Fruit fly (Drosophila melanogaster) whole organism, embryonic: ENCODE results near the gene Elp4.

Source experiments
- B-H2 ChIP-seq: fragments of 200-800 bp; sonication (Bioruptor generic); optimal IDR thresholded peaks from 2 replicates; lab custom pipeline; 2018; ENCODE audit warnings: missing biosample characterization, mild to moderate bottlenecking, missing genetic modification characterization
- CG10366 ChIP-seq: fragments of 200-800 bp; sonication (Bioruptor generic); IDR thresholded peaks from 2 replicates; pipeline ENCODE4 v1.3.6; 2022; ENCODE audit warnings: missing biosample characterization, missing genetic modification characterization
- CG14441 ChIP-seq: fragments of 200-800 bp; sonication (Bioruptor generic); IDR thresholded peaks from 2 replicates; pipeline ENCODE4 v1.3.6; 2022; ENCODE audit warnings: missing biosample characterization, missing genetic modification characterization
- CG14667 ChIP-seq: fragments of 200-800 bp; sonication (Bioruptor generic); IDR thresholded peaks from 2 replicates; pipeline ENCODE4 v1.3.6; 2022; ENCODE audit warnings: missing biosample characterization, missing genetic modification characterization
- CG15073 ChIP-seq: fragments of 200-800 bp; sonication (Bioruptor generic); optimal IDR thresholded peaks from 2 replicates; lab custom pipeline; 2016; ENCODE audit warnings: missing biosample characterization, missing genetic modification characterization
- CG1529 ChIP-seq: fragments of 200-800 bp; sonication (Bioruptor generic); optimal IDR thresholded peaks from 3 replicates; lab custom pipeline; 2018; ENCODE audit warnings: missing biosample characterization, missing genetic modification characterization
- CG15601 ChIP-seq: fragments of 200-800 bp; sonication (Bioruptor generic); optimal IDR thresholded peaks from 3 replicates; lab custom pipeline; 2019; ENCODE audit warnings: missing biosample characterization, mild to moderate bottlenecking, missing genetic modification characterization, moderate library complexity
- CG16815 ChIP-seq: fragments of 200-800 bp; sonication (Bioruptor generic); optimal IDR thresholded peaks from 3 replicates; lab custom pipeline; 2017; ENCODE audit warnings: missing biosample characterization, mild to moderate bottlenecking, missing genetic modification characterization
- CG17186 ChIP-seq: fragments of 200-800 bp; sonication (Bioruptor generic); optimal IDR thresholded peaks from 3 replicates; lab custom pipeline; 2017; ENCODE audit warnings: missing biosample characterization, missing genetic modification reagents, missing genetic modification characterization
- CG18599 ChIP-seq: fragments of 200-800 bp; sonication (Bioruptor generic); optimal IDR thresholded peaks from 3 replicates; lab custom pipeline; 2017; ENCODE audit warnings: missing biosample characterization, missing genetic modification characterization, mild to moderate bottlenecking, moderate library complexity, missing genetic modification reagents
- CG18619 ChIP-seq: fragments of 200-800 bp; sonication (Bioruptor generic); optimal IDR thresholded peaks from 3 replicates; lab custom pipeline; 2017; ENCODE audit warnings: missing biosample characterization, mild to moderate bottlenecking, missing genetic modification characterization
- CG18764 ChIP-seq: fragments of 200-800 bp; sonication (Bioruptor generic); optimal IDR thresholded peaks from 3 replicates; lab custom pipeline; 2016; ENCODE audit warnings: missing biosample characterization, missing genetic modification characterization
- CG2202 ChIP-seq: fragments of 200-800 bp; sonication (Bioruptor generic); optimal IDR thresholded peaks from 2 replicates; lab custom pipeline; 2018; ENCODE audit warnings: missing biosample characterization, mild to moderate bottlenecking, missing genetic modification characterization
- CG3163 ChIP-seq: fragments of 200-800 bp; sonication (Bioruptor generic); optimal IDR thresholded peaks from 3 replicates; lab custom pipeline; 2016; ENCODE audit warnings: missing biosample characterization, missing genetic modification characterization
- CG5180 ChIP-seq: fragments of 200-800 bp; sonication (Bioruptor generic); optimal IDR thresholded peaks from 3 replicates; lab custom pipeline; 2017; ENCODE audit warnings: missing biosample characterization, missing genetic modification characterization, mild to moderate bottlenecking, moderate library complexity, missing genetic modification reagents
- CG6254 ChIP-seq: fragments of 200-800 bp; sonication (Bioruptor generic); optimal IDR thresholded peaks from 3 replicates; lab custom pipeline; 2017; ENCODE audit warnings: mild to moderate bottlenecking, missing biosample characterization, missing genetic modification reagents, missing genetic modification characterization
- CG6854 ChIP-seq: fragments of 200-800 bp; sonication (Bioruptor generic); optimal IDR thresholded peaks from 3 replicates; lab custom pipeline; 2017; ENCODE audit warnings: missing biosample characterization, mild to moderate bottlenecking, missing genetic modification characterization
- CG8388 ChIP-seq: fragments of 200-800 bp; sonication (Bioruptor generic); optimal IDR thresholded peaks from 2 replicates; lab custom pipeline; 2019; ENCODE audit warnings: missing biosample characterization, mild to moderate bottlenecking, missing genetic modification characterization, moderate library complexity
- Camta ChIP-seq: fragments of 200-800 bp; sonication (Bioruptor generic); optimal IDR thresholded peaks from 2 replicates; lab custom pipeline; 2016; ENCODE audit warnings: missing biosample characterization, missing genetic modification characterization
- Chrac-16 ChIP-seq: fragments of 200-800 bp; sonication (Bioruptor generic); optimal IDR thresholded peaks from 3 replicates; lab custom pipeline; 2016; ENCODE audit warnings: missing biosample characterization, missing genetic modification characterization
- Dad ChIP-seq: fragments of 200-800 bp; sonication (Bioruptor generic); optimal IDR thresholded peaks from 3 replicates; lab custom pipeline; 2016; ENCODE audit warnings: missing biosample characterization, missing genetic modification characterization
- Dip2 ChIP-seq: fragments of 200-800 bp; sonication (Bioruptor generic); IDR thresholded peaks from 2 replicates; pipeline ENCODE4 v1.3.6; 2022; ENCODE audit warnings: missing biosample characterization, missing genetic modification characterization
- Dip3 ChIP-seq: fragments of 200-800 bp; sonication (Bioruptor generic); optimal IDR thresholded peaks from 3 replicates; lab custom pipeline; 2016; ENCODE audit warnings: missing biosample characterization, missing genetic modification characterization
- Fer1 ChIP-seq: fragments of 200-800 bp; sonication (Bioruptor generic); optimal IDR thresholded peaks from 2 replicates; lab custom pipeline; 2017; ENCODE audit warnings: missing biosample characterization, mild to moderate bottlenecking, missing genetic modification characterization
- Meics ChIP-seq: fragments of 200-800 bp; sonication (Bioruptor generic); optimal IDR thresholded peaks from 2 replicates; lab custom pipeline; 2017; ENCODE audit warnings: missing biosample characterization, mild to moderate bottlenecking, missing genetic modification characterization
- Myb ChIP-seq: fragments of 200-800 bp; sonication (Bioruptor generic); optimal IDR thresholded peaks from 2 replicates; lab custom pipeline; 2016; ENCODE audit warnings: missing biosample characterization, missing genetic modification characterization
- NC2α ChIP-seq: fragments of 200-800 bp; sonication (Bioruptor generic); optimal IDR thresholded peaks from 2 replicates; lab custom pipeline; 2016; ENCODE audit warnings: missing biosample characterization, missing genetic modification characterization
- Rfx ChIP-seq: fragments of 200-800 bp; sonication (Bioruptor generic); IDR thresholded peaks from 2 replicates; pipeline ENCODE4 v1.3.6; 2022; ENCODE audit warnings: missing biosample characterization, missing genetic modification characterization
- Six4 ChIP-seq: fragments of 200-800 bp; sonication (Bioruptor generic); optimal IDR thresholded peaks from 2 replicates; lab custom pipeline; 2016; ENCODE audit warnings: missing biosample characterization, missing genetic modification characterization
- Sox102F ChIP-seq: fragments of 200-800 bp; sonication (Bioruptor generic); optimal IDR thresholded peaks from 2 replicates; lab custom pipeline; 2018; ENCODE audit warnings: missing biosample characterization, mild to moderate bottlenecking, missing genetic modification characterization, moderate library complexity
- Ssrp ChIP-seq: fragments of 200-800 bp; sonication (Bioruptor generic); optimal IDR thresholded peaks from 2 replicates; lab custom pipeline; 2018; ENCODE audit warnings: missing biosample characterization, mild to moderate bottlenecking, missing genetic modification characterization, moderate library complexity
- TFAM ChIP-seq: fragments of 200-800 bp; sonication (Bioruptor generic); optimal IDR thresholded peaks from 2 replicates; lab custom pipeline; 2017; ENCODE audit warnings: missing biosample characterization, missing genetic modification characterization, inconsistent platforms
- bab2 ChIP-seq: fragments of 200-800 bp; sonication (Bioruptor generic); optimal IDR thresholded peaks from 2 replicates; lab custom pipeline; 2016; ENCODE audit warnings: missing biosample characterization, missing genetic modification characterization
- bowl ChIP-seq: fragments of 200-800 bp; sonication (Bioruptor generic); IDR thresholded peaks from 2 replicates; pipeline ENCODE4 v1.3.6; 2022; ENCODE audit warnings: missing biosample characterization, missing genetic modification characterization
- cad ChIP-seq: fragments of >200 bp; optimal IDR thresholded peaks from 2 replicates; lab custom pipeline; 2017; ENCODE audit warnings: missing biosample characterization, missing genetic modification characterization
- crol ChIP-seq: fragments of 200-800 bp; sonication (Bioruptor generic); IDR thresholded peaks from 2 replicates; pipeline ENCODE4 v1.3.6; 2022; ENCODE audit warnings: missing biosample characterization, missing genetic modification characterization
- en ChIP-seq: fragments of 200-800 bp; sonication (Bioruptor generic); optimal IDR thresholded peaks from 2 replicates; lab custom pipeline; 2016; ENCODE audit warnings: missing biosample characterization, missing genetic modification characterization
- fd102C ChIP-seq: fragments of 200-800 bp; sonication (Bioruptor generic); optimal IDR thresholded peaks from 2 replicates; lab custom pipeline; 2018; ENCODE audit warnings: missing biosample characterization, mild to moderate bottlenecking, missing genetic modification characterization, moderate library complexity
- fd96Cb ChIP-seq: fragments of 200-800 bp; sonication (Bioruptor generic); optimal IDR thresholded peaks from 2 replicates; lab custom pipeline; 2018; ENCODE audit warnings: missing biosample characterization, mild to moderate bottlenecking, missing genetic modification characterization, moderate library complexity
- gce ChIP-seq: fragments of 200-800 bp; sonication (Bioruptor generic); IDR thresholded peaks from 3 replicates; pipeline ENCODE4 v1.3.6; 2022; ENCODE audit warnings: missing biosample characterization, missing genetic modification characterization
- gcm2 ChIP-seq: fragments of 200-800 bp; sonication (Bioruptor generic); optimal IDR thresholded peaks from 2 replicates; lab custom pipeline; 2016; ENCODE audit warnings: missing biosample characterization, missing genetic modification characterization
- ham ChIP-seq: fragments of 200-800 bp; sonication (Bioruptor generic); IDR thresholded peaks from 2 replicates; pipeline ENCODE4 v1.3.6; 2022; ENCODE audit warnings: missing biosample characterization, missing genetic modification characterization
- jigr1 ChIP-seq: fragments of 200-800 bp; sonication (Bioruptor generic); IDR thresholded peaks from 3 replicates; pipeline ENCODE4 v1.3.6; 2022; ENCODE audit warnings: missing biosample characterization, missing genetic modification characterization
- kay ChIP-seq: fragments of 200-800 bp; sonication (Bioruptor generic); optimal IDR thresholded peaks from 2 replicates; lab custom pipeline; 2016; ENCODE audit warnings: missing biosample characterization, missing genetic modification characterization
- kni ChIP-seq: fragments of 200-800 bp; sonication (Bioruptor generic); optimal IDR thresholded peaks from 3 replicates; lab custom pipeline; 2017; ENCODE audit warnings: mild to moderate bottlenecking, missing biosample characterization, missing genetic modification reagents, missing genetic modification characterization
- nerfin-1 ChIP-seq: fragments of 200-800 bp; sonication (Bioruptor generic); optimal IDR thresholded peaks from 3 replicates; lab custom pipeline; 2019; ENCODE audit warnings: missing biosample characterization, mild to moderate bottlenecking, missing genetic modification characterization, moderate library complexity
- nmo ChIP-seq: fragments of 200-800 bp; sonication (Bioruptor generic); optimal IDR thresholded peaks from 2 replicates; lab custom pipeline; 2018; ENCODE audit warnings: missing biosample characterization, mild to moderate bottlenecking, missing genetic modification characterization, moderate library complexity
- p53 ChIP-seq: fragments of 200-800 bp; sonication (Bioruptor generic); optimal IDR thresholded peaks from 2 replicates; lab custom pipeline; 2016; ENCODE audit warnings: missing biosample characterization, missing genetic modification characterization
- rib ChIP-seq: fragments of 200-800 bp; sonication (Bioruptor generic); IDR thresholded peaks from 2 replicates; pipeline ENCODE4 v1.3.6; 2022; ENCODE audit warnings: missing biosample characterization, missing genetic modification characterization
- run ChIP-seq: fragments of 200-800 bp; sonication (Bioruptor generic); optimal IDR thresholded peaks from 3 replicates; lab custom pipeline; 2018; ENCODE audit warnings: missing biosample characterization, mild to moderate bottlenecking, missing genetic modification characterization
- sens ChIP-seq: fragments of 200-800 bp; sonication (Bioruptor generic); peaks from one replicate; lab custom pipeline; 2016; ENCODE audit warnings: missing biosample characterization, missing genetic modification characterization
- sna ChIP-seq: fragments of 200-800 bp; sonication (Bioruptor generic); IDR thresholded peaks from 2 replicates; pipeline ENCODE4 v1.3.6; 2022; ENCODE audit warnings: missing biosample characterization, missing genetic modification characterization; ENCODE audit not compliant: partially characterized antibody
- usp ChIP-seq: fragments of >200 bp; optimal IDR thresholded peaks from 2 replicates; lab custom pipeline; 2017; ENCODE audit warnings: missing biosample characterization, missing genetic modification characterization

Gene Elp4

DNA sequence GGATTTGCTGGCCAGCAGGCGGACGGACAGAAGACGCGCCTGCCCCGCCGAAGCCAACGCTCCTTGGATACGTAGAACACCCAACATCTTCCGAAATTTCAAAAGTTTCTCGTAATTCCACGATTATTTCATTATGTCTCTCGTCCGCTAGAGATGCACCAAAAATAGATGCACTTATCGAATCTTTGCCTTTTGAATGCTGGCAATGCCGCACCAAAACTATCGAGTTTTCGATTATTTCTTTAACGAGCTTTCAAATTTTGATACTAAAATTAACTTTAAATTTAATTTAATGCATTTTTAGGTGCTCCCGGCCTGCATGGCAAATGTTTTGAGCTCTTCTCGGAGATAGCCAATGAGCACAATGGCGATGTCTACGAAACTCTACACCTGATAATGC lies 8.1 kb downstream of the Elp4 start, which contains the start of gene Coq6 (continued):
- no peak for TF ChIP-seq CG6854 (GFP tag; lab: Kevin White, UChicago)
- no peak for TF ChIP-seq CG8388 (GFP tag; lab: Kevin White, UChicago)
- no peak for TF ChIP-seq CG6254
- TF ChIP-seq Myb (GFP tag; lab: Kevin White, UChicago) = peak; percentile 85
- no peak for TF ChIP-seq crol
- no peak for TF ChIP-seq p53 (GFP tag; lab: Kevin White, UChicago)
- TF ChIP-seq CG14441 (GFP tag; lab: Robert Waterston, UW) = no peak
- TF ChIP-seq Dip2 (GFP tag; lab: Robert Waterston, UW) = no peak
- no peak for TF ChIP-seq fd102C (GFP tag; lab: Kevin White, UChicago)
- no peak for TF ChIP-seq CG17186 (GFP tag; lab: Kevin White, UChicago)
- no peak for TF ChIP-seq kay (GFP tag; lab: Kevin White, UChicago)
- TF ChIP-seq nmo (GFP tag; lab: Kevin White, UChicago) = peak; percentile 14
- no peak for TF ChIP-seq CG18764
- no peak for TF ChIP-seq rib
- no peak for TF ChIP-seq CG10366 (GFP tag; lab: Robert Waterston, UW)
- TF ChIP-seq Six4 (GFP tag; lab: Kevin White, UChicago) = no peak
- no peak for TF ChIP-seq CG15601 (tag; lab: Kevin White, UChicago)
- no peak for TF ChIP-seq Fer1 (GFP tag; lab: Kevin White, UChicago)
- TF ChIP-seq Dip3 (GFP tag; lab: Kevin White, UChicago) = no peak
- TF ChIP-seq gce (GFP tag; lab: Robert Waterston, UW) = no peak
- no peak for TF ChIP-seq jigr1
- TF ChIP-seq Meics = no peak
- no peak for TF ChIP-seq CG18599 (GFP tag; lab: Kevin White, UChicago)
- no peak for TF ChIP-seq TFAM (GFP tag; lab: Kevin White, UChicago)
- no peak for TF ChIP-seq CG14667 (GFP tag; lab: Robert Waterston, UW)
- TF ChIP-seq ham = no peak
- TF ChIP-seq sna = peak; percentile 63
- TF ChIP-seq Rfx (GFP tag; lab: Robert Waterston, UW) = peak; percentile 22; the same call in 1 of the 2 replicates
- TF ChIP-seq usp (GFP tag; lab: Kevin White, UChicago) = no peak
- TF ChIP-seq cad = no peak
- no peak for TF ChIP-seq CG3163
- no peak for TF ChIP-seq Ssrp (tag; lab: Kevin White, UChicago)
- no peak for TF ChIP-seq Sox102F (GFP tag; lab: Kevin White, UChicago)
- TF ChIP-seq sens = peak; percentile 76
- peak; percentile 79 for TF ChIP-seq nerfin-1 (tag; lab: Kevin White, UChicago)
- no peak for TF ChIP-seq run (tag; lab: Kevin White, UChicago)
- TF ChIP-seq kni (GFP tag; lab: Kevin White, UChicago) = no peak
- no peak for TF ChIP-seq gcm2 (GFP tag; lab: Kevin White, UChicago)
- no peak for TF ChIP-seq fd96Cb
- TF ChIP-seq bowl (GFP tag; lab: Robert Waterston, UW) = no peak
- no peak for TF ChIP-seq CG2202 (tag; lab: Kevin White, UChicago)
- TF ChIP-seq en (GFP tag; lab: Kevin White, UChicago) = no peak
- no peak for TF ChIP-seq CG15073 (GFP tag; lab: Kevin White, UChicago)
- no peak for TF ChIP-seq NC2α
- TF ChIP-seq CG18619 (GFP tag; lab: Kevin White, UChicago) = no peak
- no peak for TF ChIP-seq CG16815 (GFP tag; lab: Kevin White, UChicago)
- no peak for TF ChIP-seq CG5180 (GFP tag; lab: Kevin White, UChicago)
- TF ChIP-seq Dad (GFP tag; lab: Kevin White, UChicago) = no peak
- TF ChIP-seq CG1529 = no peak
- TF ChIP-seq B-H2 (GFP tag; lab: Kevin White, UChicago) = no peak
- TF ChIP-seq Camta (GFP tag; lab: Kevin White, UChicago) = no peak
- no peak for TF ChIP-seq Chrac-16 (GFP tag; lab: Kevin White, UChicago)
- TF ChIP-seq bab2 (GFP tag; lab: Kevin White, UChicago) = no peak
